Worm (Caenorhabditis elegans) whole organism, L4 larva: ENCODE measurements around the gene Y49E10.10.

ENCODE experiments used
- ces-1 ChIP-seq: fragments of 150-350 bp; sonication (generic microtip); optimal IDR thresholded peaks from 4 replicates; lab custom pipeline; 2014; ENCODE audit warnings: missing biosample characterization, missing genetic modification reagents, missing genetic modification characterization
- jun-1 ChIP-seq: fragments of 150-350 bp; optimal IDR thresholded peaks from 2 replicates; lab custom pipeline; 2014; ENCODE audit warnings: missing biosample characterization, missing genetic modification reagents, missing genetic modification characterization
- nhr-11 ChIP-seq: fragments of 150-350 bp; optimal IDR thresholded peaks from 2 replicates; lab custom pipeline; 2014; ENCODE audit warnings: missing biosample characterization, missing genetic modification characterization
- set-16 ChIP-seq: fragments of 200-800 bp; sonication (Bioruptor generic); IDR thresholded peaks from 2 replicates; pipeline ENCODE4 v1.3.6; 2022; ENCODE audit warnings: missing genetic modification reagents, missing genetic modification characterization, missing compliant biosample characterization

ce11 chrIII:12439056-12439455 lies 43.8 kb downstream of the Y49E10.10 start:
- TF ChIP-seq set-16 (peak; percentile 81), ces-1 (GFP tag; lab: Kevin White, UChicago) (no peak), nhr-11 (tag; lab: Kevin White, UChicago) (no peak), jun-1 (tag; lab: Kevin White, UChicago) (no peak)
